Worm (Caenorhabditis elegans) whole organism, late embryonic: Measurements from ENCODE around the gene F44F4.9.

Source experiments
- C38D4.7 ChIP-seq: fragments of 200-800 bp; sonication (Bioruptor generic); optimal IDR thresholded peaks from 2 replicates; lab custom pipeline; 2018; ENCODE audit warnings: mild to moderate bottlenecking, missing genetic modification characterization, moderate library complexity, missing compliant biosample characterization
- F13H6.1 ChIP-seq: sonication (generic microtip); optimal IDR thresholded peaks from 2 replicates; lab custom pipeline; 2016; ENCODE audit warnings: missing genetic modification characterization, missing compliant biosample characterization
- K02D7.2 ChIP-seq: sonication (generic microtip); optimal IDR thresholded peaks from 2 replicates; lab custom pipeline; 2017; ENCODE audit warnings: mild to moderate bottlenecking, missing genetic modification characterization, missing compliant biosample characterization
- T23F11.4 ChIP-seq: fragments of 200-800 bp; sonication (Bioruptor generic); optimal IDR thresholded peaks from 2 replicates; lab custom pipeline; 2018; ENCODE audit warnings: mild to moderate bottlenecking, missing genetic modification characterization, missing compliant biosample characterization
- Y22D7AL.16 ChIP-seq: sonication (generic microtip); optimal IDR thresholded peaks from 2 replicates; lab custom pipeline; 2016; ENCODE audit warnings: missing genetic modification characterization, missing compliant biosample characterization
- ahr-1 ChIP-seq: sonication (generic microtip); optimal IDR thresholded peaks from 2 replicates; lab custom pipeline; 2016; ENCODE audit warnings: missing genetic modification characterization, missing compliant biosample characterization
- ama-1 ChIP-seq: fragments of 150-350 bp; optimal IDR thresholded peaks from 2 replicates; lab custom pipeline; 2014
- ceh-14 ChIP-seq: sonication (generic microtip); optimal IDR thresholded peaks from 2 replicates; lab custom pipeline; 2016; ENCODE audit warnings: missing genotype, missing genetic modification characterization, missing compliant biosample characterization
- ceh-18 ChIP-seq: sonication (generic microtip); optimal IDR thresholded peaks from 2 replicates; lab custom pipeline; 2016; ENCODE audit warnings: missing genetic modification characterization, missing compliant biosample characterization
- ceh-22 ChIP-seq: sonication (generic microtip); optimal IDR thresholded peaks from 2 replicates; lab custom pipeline; 2017; ENCODE audit warnings: missing biosample characterization, missing genetic modification characterization
- ceh-31 ChIP-seq: sonication (generic microtip); optimal IDR thresholded peaks from 2 replicates; lab custom pipeline; 2016; ENCODE audit warnings: missing genetic modification characterization, missing compliant biosample characterization
- ceh-6 ChIP-seq: fragments of 200-800 bp; sonication (Bioruptor generic); optimal IDR thresholded peaks from 2 replicates; lab custom pipeline; 2018; ENCODE audit warnings: mild to moderate bottlenecking, missing genetic modification characterization, missing compliant biosample characterization
- ceh-9 ChIP-seq: sonication (generic microtip); optimal IDR thresholded peaks from 2 replicates; lab custom pipeline; 2016; ENCODE audit warnings: mild to moderate bottlenecking, missing genetic modification characterization, inconsistent platforms, missing compliant biosample characterization
- eyg-1 ChIP-seq: sonication (generic microtip); optimal IDR thresholded peaks from 2 replicates; lab custom pipeline; 2016; ENCODE audit warnings: missing genotype, missing genetic modification characterization, missing compliant biosample characterization
- fkh-6 ChIP-seq: sonication (generic microtip); optimal IDR thresholded peaks from 2 replicates; lab custom pipeline; 2016; ENCODE audit warnings: missing genetic modification characterization, missing compliant biosample characterization
- hlh-13 ChIP-seq: fragments of 200-800 bp; sonication (Bioruptor generic); optimal IDR thresholded peaks from 2 replicates; lab custom pipeline; 2018; ENCODE audit warnings: mild to moderate bottlenecking, missing genetic modification characterization, missing compliant biosample characterization
- hlh-15 ChIP-seq: sonication (generic microtip); optimal IDR thresholded peaks from 2 replicates; lab custom pipeline; 2016; ENCODE audit warnings: missing genetic modification characterization, missing compliant biosample characterization
- hlh-30 ChIP-seq: sonication (generic microtip); optimal IDR thresholded peaks from 2 replicates; lab custom pipeline; 2017; ENCODE audit warnings: antibody characterized with exemption, missing genetic modification characterization, missing compliant biosample characterization; ENCODE audit not compliant: insufficient read depth
- hlh-8 ChIP-seq: sonication (generic microtip); optimal IDR thresholded peaks from 2 replicates; lab custom pipeline; 2016; ENCODE audit warnings: missing genotype, missing genetic modification characterization, missing compliant biosample characterization
- madf-2 ChIP-seq: sonication (generic microtip); optimal IDR thresholded peaks from 2 replicates; lab custom pipeline; 2017; ENCODE audit warnings: missing genetic modification characterization, missing compliant biosample characterization
- nfya-1 ChIP-seq: sonication (generic microtip); optimal IDR thresholded peaks from 2 replicates; lab custom pipeline; 2017; ENCODE audit warnings: missing genetic modification characterization, mild to moderate bottlenecking, missing compliant biosample characterization, antibody characterized with exemption, moderate library complexity
- nhr-11 ChIP-seq: fragments of 150-350 bp; optimal IDR thresholded peaks from 2 replicates; lab custom pipeline; 2014; ENCODE audit warnings: missing biosample characterization, missing genetic modification characterization
- nhr-232 ChIP-seq: sonication (generic microtip); optimal IDR thresholded peaks from 2 replicates; lab custom pipeline; 2016; ENCODE audit warnings: missing genetic modification characterization, missing compliant biosample characterization
- odd-2 ChIP-seq: sonication (generic microtip); optimal IDR thresholded peaks from 2 replicates; lab custom pipeline; 2017; ENCODE audit warnings: antibody characterized with exemption, mild to moderate bottlenecking, missing genetic modification characterization, missing compliant biosample characterization
- pag-3 ChIP-seq: sonication (generic microtip); optimal IDR thresholded peaks from 2 replicates; lab custom pipeline; 2016; ENCODE audit warnings: missing compliant biosample characterization, missing genetic modification characterization, borderline replicate concordance
- pax-1 ChIP-seq: fragments of 150-350 bp; optimal IDR thresholded peaks from 2 replicates; lab custom pipeline; 2014; ENCODE audit warnings: missing biosample characterization, missing genetic modification characterization
- pha-2 ChIP-seq: sonication (generic microtip); optimal IDR thresholded peaks from 2 replicates; lab custom pipeline; 2017; ENCODE audit warnings: mild to moderate bottlenecking, missing genetic modification characterization, missing compliant biosample characterization
- pqm-1 ChIP-seq: sonication (generic microtip); optimal IDR thresholded peaks from 2 replicates; lab custom pipeline; 2016; ENCODE audit warnings: missing genetic modification characterization, missing compliant biosample characterization
- ref-2 ChIP-seq: sonication (generic microtip); optimal IDR thresholded peaks from 2 replicates; lab custom pipeline; 2016; ENCODE audit warnings: missing genetic modification characterization, missing compliant biosample characterization
- rnt-1 ChIP-seq: sonication (generic microtip); optimal IDR thresholded peaks from 2 replicates; lab custom pipeline; 2016; ENCODE audit warnings: missing genetic modification characterization, missing compliant biosample characterization
- sox-4 ChIP-seq: sonication (generic microtip); optimal IDR thresholded peaks from 2 replicates; lab custom pipeline; 2017; ENCODE audit warnings: mild to moderate bottlenecking, missing genetic modification characterization, inconsistent platforms, missing compliant biosample characterization
- syd-9 ChIP-seq: sonication (generic microtip); optimal IDR thresholded peaks from 2 replicates; lab custom pipeline; 2016; ENCODE audit warnings: mild to moderate bottlenecking, missing genetic modification characterization, moderate library complexity, missing compliant biosample characterization
- tbx-2 ChIP-seq: sonication (generic microtip); optimal IDR thresholded peaks from 2 replicates; lab custom pipeline; 2016; ENCODE audit warnings: missing genetic modification characterization, missing compliant biosample characterization
- tbx-7 ChIP-seq: sonication (generic microtip); optimal IDR thresholded peaks from 2 replicates; lab custom pipeline; 2016; ENCODE audit warnings: missing genotype, missing genetic modification characterization, missing compliant biosample characterization
- unc-42 ChIP-seq: sonication (generic microtip); optimal IDR thresholded peaks from 2 replicates; lab custom pipeline; 2016; ENCODE audit warnings: missing genotype, missing genetic modification characterization, missing compliant biosample characterization
- unc-86 ChIP-seq: sonication (generic microtip); optimal IDR thresholded peaks from 2 replicates; lab custom pipeline; 2016; ENCODE audit warnings: missing genetic modification characterization, missing compliant biosample characterization
- ztf-16 ChIP-seq: sonication (generic microtip); optimal IDR thresholded peaks from 2 replicates; lab custom pipeline; 2017; ENCODE audit warnings: missing genetic modification characterization, missing compliant biosample characterization

F44F4.9 gene

DNA sequence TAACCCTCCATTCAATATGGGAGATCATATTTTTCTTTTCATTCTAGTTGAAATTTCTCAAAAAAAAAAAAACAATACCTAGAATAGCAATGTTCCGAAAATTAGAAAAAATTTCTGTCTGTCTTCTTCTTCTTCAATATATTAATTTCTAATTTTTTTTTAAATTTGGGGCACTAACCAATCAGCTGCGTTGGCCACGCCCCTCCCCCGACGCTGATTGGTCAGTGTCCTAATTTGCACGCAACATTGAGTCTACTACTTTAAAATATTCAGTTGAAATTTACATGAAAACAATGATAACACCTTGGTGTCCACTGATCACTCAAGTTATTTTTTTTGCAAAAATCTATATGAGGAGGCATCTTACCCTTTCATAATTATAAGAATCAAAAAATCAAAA is 19.7 kb downstream of the F44F4.9 start:
- TF ChIP-seq ceh-31 (tag; lab: Kevin White, UChicago) (no peak), nfya-1 (tag; lab: Kevin White, UChicago) (peak; percentile 85), ahr-1 (no peak)

DNA sequence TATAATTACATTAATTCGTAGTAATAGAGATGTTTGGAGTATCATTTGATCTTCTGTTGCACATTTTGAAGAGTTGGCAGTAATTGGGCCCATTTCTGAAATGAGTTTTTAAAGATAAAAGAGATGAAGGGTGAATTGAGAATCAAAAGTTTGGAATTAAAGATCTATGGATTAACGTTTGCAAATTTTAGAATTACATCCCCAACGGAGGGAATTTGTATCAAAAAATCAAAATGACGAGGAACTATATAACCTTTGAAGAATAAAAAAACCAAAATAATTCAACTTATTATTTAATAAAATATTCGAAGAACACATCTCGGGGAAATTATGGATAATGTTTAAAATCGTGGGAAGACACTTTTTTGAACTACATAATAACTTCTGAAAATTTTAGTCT is 20.6 kb downstream of the F44F4.9 start, which contains the start of gene sra-10:
Gene sra-10, minus strand, starts transcription at position 101 of the 400 bp plus-strand sequence.
- no peak for TF ChIP-seq ceh-22 (tag; lab: Kevin White, UChicago)
- TF ChIP-seq odd-2 (tag; lab: Kevin White, UChicago): no peak
- TF ChIP-seq nhr-11: no peak
- TF ChIP-seq ztf-16: no peak
- TF ChIP-seq C38D4.7 (GFP tag; lab: Kevin White, UChicago): no peak
- no peak for TF ChIP-seq fkh-6
- no peak for TF ChIP-seq rnt-1

DNA sequence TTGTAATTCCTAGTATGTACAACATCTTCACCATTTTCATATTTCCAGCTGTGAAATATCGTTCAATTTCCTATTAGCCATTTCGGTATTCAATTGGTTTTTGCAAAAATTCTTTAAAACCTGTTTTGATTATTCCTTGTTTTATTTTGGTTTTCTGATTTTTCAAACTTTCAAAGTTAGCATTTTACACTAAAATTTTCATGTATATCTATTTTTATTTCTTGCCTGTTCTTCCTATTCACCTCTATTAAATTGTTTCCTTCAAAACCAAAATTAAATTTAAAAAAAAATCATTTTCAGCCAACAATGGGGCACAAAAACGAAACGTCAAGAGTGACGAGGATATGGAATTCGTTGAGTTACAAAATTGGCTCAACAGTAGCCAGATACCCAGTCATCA is 26.7 kb downstream of the F44F4.9 start, which contains the start of gene ptr-8:
Gene ptr-8, plus strand, starts transcription at position 301 of the 400 bp plus-strand sequence.
- TF ChIP-seq ceh-31 (tag; lab: Kevin White, UChicago) (no peak), ref-2 (tag; lab: Kevin White, UChicago) (no peak), C38D4.7 (GFP tag; lab: Kevin White, UChicago) (no peak), eyg-1 (no peak), hlh-8 (tag; lab: Kevin White, UChicago) (no peak), Y22D7AL.16 (tag; lab: Kevin White, UChicago) (no peak), sox-4 (tag; lab: Kevin White, UChicago) (no peak), ceh-9 (tag; lab: Kevin White, UChicago) (no peak), nfya-1 (tag; lab: Kevin White, UChicago) (no peak), ama-1 (lab: Kevin White, UChicago) (no peak), pqm-1 (no peak), hlh-15 (tag; lab: Kevin White, UChicago) (no peak), T23F11.4 (GFP tag; lab: Kevin White, UChicago) (no peak), pha-2 (no peak), ceh-14 (tag; lab: Kevin White, UChicago) (no peak), tbx-7 (no peak), ahr-1 (no peak), pag-3 (tag; lab: Kevin White, UChicago) (no peak), unc-42 (no peak)

DNA sequence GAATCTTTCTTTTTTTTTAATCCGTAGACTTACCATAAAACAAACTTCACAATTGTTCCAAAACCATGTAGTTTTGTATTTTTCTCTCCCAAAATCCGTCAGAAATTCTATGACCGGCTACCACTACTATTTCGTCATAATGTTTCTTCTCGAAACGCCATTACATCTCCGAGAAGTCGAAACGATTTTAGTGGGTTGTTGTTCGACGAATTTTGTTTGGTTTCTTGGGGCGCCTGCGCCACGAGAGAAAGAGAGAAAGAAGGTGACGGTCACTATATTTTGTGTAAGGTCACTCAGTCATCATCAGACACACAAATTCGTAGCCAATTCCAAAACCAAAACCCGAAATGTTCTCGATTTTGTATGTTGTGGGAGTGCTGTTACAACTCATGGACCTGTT is 28.5 kb downstream of the F44F4.9 start:
- no peak for TF ChIP-seq hlh-8 (tag; lab: Kevin White, UChicago)
- TF ChIP-seq madf-2 (tag; lab: Kevin White, UChicago): no peak
- TF ChIP-seq fkh-6: no peak
- no peak for TF ChIP-seq tbx-2 (tag; lab: Kevin White, UChicago)
- TF ChIP-seq nhr-232: no peak
- no peak for TF ChIP-seq unc-86 (tag; lab: Kevin White, UChicago)

DNA sequence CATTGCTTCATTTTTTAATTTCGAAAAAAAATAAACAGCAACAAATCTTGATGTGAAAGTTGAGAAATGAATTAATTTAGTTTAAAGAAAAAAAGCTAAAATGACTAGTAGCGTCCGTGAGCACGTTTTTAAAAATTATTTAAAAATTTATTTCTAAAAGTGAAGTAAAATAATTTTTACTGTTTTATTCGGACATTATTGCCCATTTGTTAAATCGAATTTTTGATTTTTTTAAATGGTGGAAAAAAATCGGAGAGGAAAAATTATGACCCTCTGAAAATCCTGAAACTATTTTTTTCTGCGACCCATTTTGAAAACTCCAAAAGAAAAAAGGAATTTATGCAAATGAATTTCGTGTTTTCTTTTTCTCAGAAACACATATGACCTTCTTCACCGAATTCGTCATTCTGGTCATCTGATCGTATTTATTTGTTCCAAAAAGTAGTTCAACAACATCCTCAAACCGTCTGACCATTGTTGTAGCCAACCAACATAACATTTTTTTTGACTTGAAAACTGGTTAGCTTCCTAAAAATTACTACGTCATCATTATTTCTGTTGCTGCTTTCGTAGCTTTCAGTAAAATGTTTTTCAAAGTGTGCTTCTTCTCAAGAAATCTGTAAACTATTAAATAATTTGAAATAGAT is 29.6 kb downstream of the F44F4.9 start, which contains the start of gene F44F4.3:
Gene F44F4.3, minus strand, starts transcription at position 51 of the 647 bp plus-strand sequence.
- no peak for TF ChIP-seq hlh-13 (GFP tag; lab: Kevin White, UChicago)
- TF ChIP-seq F13H6.1 (tag; lab: Kevin White, UChicago): no peak
- no peak for TF ChIP-seq ceh-22 (tag; lab: Kevin White, UChicago)
- TF ChIP-seq hlh-8 (tag; lab: Kevin White, UChicago): no peak
- TF ChIP-seq madf-2 (tag; lab: Kevin White, UChicago): no peak
- TF ChIP-seq tbx-2 (tag; lab: Kevin White, UChicago): no peak
- no peak for TF ChIP-seq hlh-30 (tag; lab: Kevin White, UChicago)
- TF ChIP-seq syd-9 (tag; lab: Kevin White, UChicago): no peak
- TF ChIP-seq K02D7.2 (tag; lab: Kevin White, UChicago): no peak
- TF ChIP-seq Y22D7AL.16 (tag; lab: Kevin White, UChicago): no peak
- no peak for TF ChIP-seq ceh-18 (tag; lab: Kevin White, UChicago)
- no peak for TF ChIP-seq C38D4.7 (GFP tag; lab: Kevin White, UChicago)
- no peak for TF ChIP-seq ceh-6
- no peak for TF ChIP-seq pax-1 (tag; lab: Kevin White, UChicago)
